Worm (Caenorhabditis elegans): ENCODE data around the gene T07F8.4.
A peak's percentile ranks its signal among the peaks of the same experiment; 100 is the strongest.

The T07F8.4 gene

DNA sequence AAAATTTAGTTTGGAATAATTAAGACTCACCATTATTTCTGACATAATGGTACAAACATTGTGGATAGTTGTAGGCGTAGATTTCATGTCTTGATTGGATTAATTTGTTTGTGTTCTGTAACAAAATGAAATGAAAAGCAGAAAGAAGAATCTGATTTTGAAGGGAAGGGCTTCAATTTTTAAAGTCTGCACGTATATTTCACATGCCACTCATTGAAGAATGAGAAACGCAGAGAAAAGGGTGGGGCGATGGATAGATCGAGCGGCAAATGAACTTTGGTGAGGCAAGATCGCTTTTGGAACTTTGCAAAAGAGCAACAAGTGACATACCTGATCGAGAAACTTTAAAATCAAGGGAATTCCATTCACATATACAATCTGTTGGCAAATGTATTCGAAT lies 29.5 kb downstream of the T07F8.4 start:
- no peak for TF ChIP-seq hlh-4 (tag; optimal IDR thresholded peaks at IDR 0.05)
- no peak for TF ChIP-seq nhr-90 (tag; optimal IDR thresholded peaks at IDR 0.05; ENCODE audit: poor library complexity)
- TF ChIP-seq lin-14 (GFP tag; optimal IDR thresholded peaks at IDR 0.05), result no peak
- TF ChIP-seq mab-9 (GFP tag; IDR thresholded peaks at IDR 0.05), result no peak
- peak; percentile 22 for TF ChIP-seq snu-23 (GFP tag; optimal IDR thresholded peaks at IDR 0.05)
- peak; percentile 21 for TF ChIP-seq nhr-71 (tag; optimal IDR thresholded peaks at IDR 0.05)
- TF ChIP-seq F16B12.6 (tag; optimal IDR thresholded peaks at IDR 0.05), result no peak
- TF ChIP-seq unc-98 (GFP tag; IDR thresholded peaks at IDR 0.05), result no peak
- TF ChIP-seq unc-86 (tag; optimal IDR thresholded peaks at IDR 0.05), result no peak
- TF ChIP-seq ztf-4 (tag; optimal IDR thresholded peaks at IDR 0.05), result no peak
- TF ChIP-seq elt-2 (tag; optimal IDR thresholded peaks at IDR 0.05), result no peak
- no peak for TF ChIP-seq aly-2 (tag; optimal IDR thresholded peaks at IDR 0.05)
- TF ChIP-seq blmp-1 (tag; optimal IDR thresholded peaks at IDR 0.05), result peak; percentile 17
- no peak for TF ChIP-seq lin-35 (GFP tag; optimal IDR thresholded peaks at IDR 0.05)
- TF ChIP-seq sox-4 (tag; optimal IDR thresholded peaks at IDR 0.05), result no peak

DNA sequence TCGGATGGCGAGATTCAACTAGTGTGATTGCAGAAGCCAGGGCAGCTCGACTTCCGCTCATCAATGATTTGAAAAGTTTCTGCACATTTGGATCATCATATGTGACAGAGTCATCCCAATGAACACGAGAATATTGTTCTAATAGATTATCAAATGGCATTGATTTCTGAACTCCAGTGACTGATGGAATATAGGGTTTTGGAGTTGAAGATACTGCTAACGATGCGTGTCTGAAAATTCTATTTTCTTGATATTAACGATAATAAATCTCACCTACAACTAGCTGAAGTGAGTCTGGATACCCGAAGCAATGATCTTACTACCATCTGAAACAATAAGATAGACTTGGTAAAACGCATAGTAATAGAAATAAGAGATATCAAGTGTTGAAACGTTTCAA lies 31.0 kb downstream of the T07F8.4 start, which contains the start of gene mmaa-1:
TSS of gene mmaa-1 (minus strand) at position 328 of the 400 bp plus-strand sequence.
- peak; percentile 10 for TF ChIP-seq nhr-71 (tag; optimal IDR thresholded peaks at IDR 0.05)
- TF ChIP-seq nhr-20 (tag; optimal IDR thresholded peaks at IDR 0.05), result no peak

DNA sequence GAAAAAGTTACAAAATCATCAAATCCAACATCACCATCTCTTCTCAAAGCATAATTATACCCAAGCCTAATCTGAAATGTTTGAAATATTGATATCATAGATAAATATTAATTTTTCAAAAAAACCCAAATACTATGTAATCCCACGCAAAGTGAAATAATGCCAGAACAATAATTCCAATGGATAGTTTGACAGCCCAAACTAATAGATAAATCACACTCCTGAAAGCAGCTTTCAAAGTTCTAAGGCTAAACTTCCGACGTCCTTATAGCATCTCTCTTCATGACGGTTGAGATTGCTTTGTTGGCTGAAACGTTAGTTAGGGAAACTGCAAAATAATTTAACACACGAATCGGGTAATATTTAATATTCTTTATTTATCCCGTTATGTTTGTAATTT lies 32.6 kb downstream of the T07F8.4 start:
- TF ChIP-seq nhr-90 (tag; optimal IDR thresholded peaks at IDR 0.05; ENCODE audit: poor library complexity) (peak; percentile 0), aha-1 (tag; optimal IDR thresholded peaks at IDR 0.05) (no peak), nhr-76 (tag; optimal IDR thresholded peaks at IDR 0.05) (no peak), nhr-71 (tag; optimal IDR thresholded peaks at IDR 0.05) (peak; percentile 22), elt-2 (tag; optimal IDR thresholded peaks at IDR 0.05) (no peak), grh-1 (GFP tag; IDR thresholded peaks at IDR 0.05) (no peak), C04F5.9 (tag; optimal IDR thresholded peaks at IDR 0.05) (no peak), ceh-82 (tag; optimal IDR thresholded peaks at IDR 0.05) (no peak)

DNA sequence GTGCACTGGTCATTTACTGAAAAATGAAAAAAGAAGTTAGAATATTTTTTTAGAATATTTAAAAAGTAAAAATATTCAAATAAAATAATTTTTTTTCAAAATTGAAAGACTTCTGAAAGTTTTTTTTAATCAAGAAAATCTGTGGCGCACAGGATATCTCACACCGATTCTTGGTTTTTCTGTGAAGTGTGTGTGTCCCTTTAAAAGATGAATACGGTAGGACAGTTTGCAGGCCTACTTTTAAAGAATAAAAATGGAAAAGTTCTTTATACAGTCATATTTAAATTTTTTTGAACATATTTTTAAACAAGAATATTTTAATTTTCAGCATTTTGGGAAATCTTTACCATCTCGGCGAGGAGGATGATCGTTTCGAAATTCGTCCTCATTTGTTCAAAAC lies 33.3 kb downstream of the T07F8.4 start, which contains the start of gene mct-5:
TSS of gene mct-5 (minus strand) at position 16 of the 400 bp plus-strand sequence.
- TF ChIP-seq egl-27 (tag; optimal IDR thresholded peaks at IDR 0.05), result no peak
- TF ChIP-seq skn-1 (tag; optimal IDR thresholded peaks at IDR 0.05), result no peak
- TF ChIP-seq irx-1 (tag; optimal IDR thresholded peaks at IDR 0.05), result no peak
- no peak for TF ChIP-seq unc-98 (GFP tag; IDR thresholded peaks at IDR 0.05)
- TF ChIP-seq hlh-4 (tag; optimal IDR thresholded peaks at IDR 0.05), result no peak
- no peak for TF ChIP-seq mef-2 (tag; optimal IDR thresholded peaks at IDR 0.05)
- TF ChIP-seq sox-4 (tag; optimal IDR thresholded peaks at IDR 0.05), result no peak
- no peak for TF ChIP-seq mab-9 (GFP tag; IDR thresholded peaks at IDR 0.05)
- TF ChIP-seq ztf-11 (tag; optimal IDR thresholded peaks at IDR 0.05), result no peak
- TF ChIP-seq fos-1 (tag; optimal IDR thresholded peaks at IDR 0.05), result no peak
- TF ChIP-seq snpc-4 (tag; optimal IDR thresholded peaks at IDR 0.05), result no peak
- no peak for TF ChIP-seq sup-37 (GFP tag; optimal IDR thresholded peaks at IDR 0.05)

DNA sequence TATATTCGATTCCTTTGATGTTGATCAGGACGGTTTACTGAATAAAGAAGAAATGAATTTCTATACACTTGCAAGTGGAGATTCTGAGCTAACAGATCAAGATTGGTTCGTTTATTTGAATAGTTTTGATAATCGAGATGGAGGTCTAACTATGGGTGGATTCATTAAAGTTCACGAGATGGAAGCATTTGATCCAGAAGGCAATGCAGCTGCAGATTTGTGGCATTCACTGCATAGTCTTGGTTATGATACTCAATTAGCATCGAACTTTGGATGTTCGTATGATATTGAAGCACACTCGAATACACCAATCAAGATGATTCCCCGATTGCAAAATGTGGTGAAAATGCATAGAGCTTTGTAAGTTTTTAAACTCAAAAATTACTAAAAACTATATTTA lies 35.9 kb downstream of the T07F8.4 start:
- TF ChIP-seq ztf-4 (tag; optimal IDR thresholded peaks at IDR 0.05) (no peak), mef-2 (tag; optimal IDR thresholded peaks at IDR 0.05) (no peak), blmp-1 (tag; optimal IDR thresholded peaks at IDR 0.05) (no peak), ceh-82 (tag; optimal IDR thresholded peaks at IDR 0.05) (no peak), jun-1 (tag; optimal IDR thresholded peaks at IDR 0.05) (no peak), snpc-4 (tag; optimal IDR thresholded peaks at IDR 0.05) (no peak), efl-1 (optimal IDR thresholded peaks at IDR 0.05) (no peak), efl-1 (GFP tag; optimal IDR thresholded peaks at IDR 0.05 in 1 of 2) (peak in 1 of 2 experiments; percentile 67)

DNA sequence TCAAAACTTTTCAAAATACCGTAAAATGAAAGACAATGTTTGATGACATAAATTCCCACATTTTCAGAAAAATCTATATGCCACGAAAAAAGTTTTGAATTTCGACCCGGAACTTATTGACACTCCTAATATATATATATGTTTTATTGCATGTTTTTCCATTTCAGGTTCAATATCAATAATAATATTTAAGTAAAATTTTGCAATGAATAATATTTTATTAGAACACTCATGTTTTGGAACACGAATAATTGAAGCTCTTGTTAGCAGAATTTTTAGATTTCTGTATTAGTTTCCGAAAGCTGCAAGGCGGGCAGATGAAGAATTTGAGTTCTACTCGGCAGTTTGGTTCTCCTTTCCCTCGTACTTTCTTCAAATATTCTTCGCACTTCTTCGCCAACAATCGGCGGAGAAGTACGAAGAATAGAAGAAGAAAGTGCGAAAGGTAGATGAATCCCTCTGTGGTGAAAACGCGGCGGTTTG lies 38.5 kb downstream of the T07F8.4 start, which contains the start of gene T02G5.3:
TSS of gene T02G5.3 (plus strand) at position 51 of the 483 bp plus-strand sequence.
- no peak for TF ChIP-seq pag-3 (tag; optimal IDR thresholded peaks at IDR 0.05; ENCODE audit: borderline replicate concordance, insufficient read depth)
- TF ChIP-seq fos-1 (tag; optimal IDR thresholded peaks at IDR 0.05), result no peak
- peak; percentile 60 for TF ChIP-seq nhr-85 (tag)
- TF ChIP-seq vab-15 (tag; optimal IDR thresholded peaks at IDR 0.05), result no peak

Data from whole organism, L1 larva.